Worm (Caenorhabditis elegans): Measurements from ENCODE around the gene rfc-2.
"Not testable (repeated sequence)": the region's sequence is repeated elsewhere in the genome, so short reads cannot be mapped to it uniquely, and the experiment has no call there.

DNA sequence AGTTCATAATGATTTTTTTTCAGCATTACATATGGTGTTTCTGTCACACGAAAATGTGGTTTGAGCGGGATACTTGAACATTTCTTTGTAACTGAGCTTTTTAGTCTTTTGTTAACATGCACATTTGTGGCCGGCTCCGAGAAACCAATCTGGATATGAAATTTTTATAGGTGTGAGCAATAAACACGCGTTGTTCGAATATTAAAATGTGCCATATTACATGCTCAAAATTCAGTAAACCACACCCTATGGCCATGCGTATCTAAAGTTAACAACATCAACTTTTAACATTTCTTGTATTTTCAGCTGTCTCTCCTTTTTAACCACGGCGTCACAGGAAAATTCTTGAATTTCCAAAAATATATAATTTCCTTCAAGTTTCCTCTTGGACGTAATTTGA, 6.3 kb upstream of the rfc-2 start, which contains the start of gene F58F6.6:
- not testable (repeated sequence) for TF ChIP-seq klf-2 (GFP tag; conservative IDR thresholded peaks at IDR 0.05); flt-1 (GFP tag; IDR thresholded peaks at IDR 0.05); T22C8.4 (GFP tag; IDR thresholded peaks at IDR 0.05); med-1 (GFP tag; optimal IDR thresholded peaks at IDR 0.05; ENCODE audit: insufficient read depth); ref-1 (GFP tag; conservative IDR thresholded peaks at IDR 0.05); cog-1 (tag; optimal IDR thresholded peaks at IDR 0.05); ztf-23 (GFP tag; IDR thresholded peaks at IDR 0.05)

All from whole organism, midembryonic.